Worm (Caenorhabditis elegans) whole organism, L1 larva: Measurements from ENCODE around the gene gck-4.

Experiments
- ces-1 ChIP-seq: fragments of 150-350 bp; optimal IDR thresholded peaks from 2 replicates; lab custom pipeline; 2014; ENCODE audit warnings: missing biosample characterization, missing genetic modification reagents, missing genetic modification characterization
- dpl-1 ChIP-seq, 3 experiments: fragments of 150-350 bp in 2 of 3; sonication (generic microtip) in 1 of 3; optimal IDR thresholded peaks; 2 replicates each; lab custom pipeline; 2014 to 2017; ENCODE audit warnings: missing biosample characterization in 3 of 3, missing genetic modification characterization in 3 of 3, missing genetic modification reagents in 3 of 3
- lin-13 ChIP-seq: fragments of 150-350 bp; optimal IDR thresholded peaks from 2 replicates; lab custom pipeline; 2014; ENCODE audit warnings: missing biosample characterization, missing genetic modification reagents, missing genetic modification characterization
- mab-9 ChIP-seq: fragments of 200-800 bp; sonication (Bioruptor generic); IDR thresholded peaks from 2 replicates; pipeline ENCODE4 v1.3.6; 2022; ENCODE audit warnings: missing genetic modification reagents, missing genetic modification characterization, missing compliant biosample characterization
- nhr-237 ChIP-seq: fragments of 150-350 bp; optimal IDR thresholded peaks from 2 replicates; lab custom pipeline; 2014; ENCODE audit warnings: missing biosample characterization, missing genetic modification characterization
- nhr-47 ChIP-seq: sonication (generic microtip); optimal IDR thresholded peaks from 2 replicates; lab custom pipeline; 2016; ENCODE audit warnings: mild to moderate bottlenecking, missing genetic modification characterization, moderate library complexity, missing compliant biosample characterization
- nhr-76 ChIP-seq: sonication (generic microtip); optimal IDR thresholded peaks from 2 replicates; lab custom pipeline; 2017; ENCODE audit warnings: missing biosample characterization, missing genetic modification characterization

ce11 chrX:13666864-13667263, 10.1 kb upstream of the gck-4 start:
- TF ChIP-seq mab-9 (no peak), dpl-1 (GFP tag; optimal IDR thresholded peaks at IDR 0.05; lab: Kevin White, UChicago) (no peak), lin-13 (GFP tag; lab: Kevin White, UChicago) (no peak), ces-1 (no peak), nhr-47 (tag; lab: Kevin White, UChicago) (no peak), nhr-237 (no peak), nhr-76 (tag; lab: Kevin White, UChicago) (no peak)
